Worm (Caenorhabditis elegans): ENCODE measurements around the gene D2045.7.

D2045.7 gene

DNA sequence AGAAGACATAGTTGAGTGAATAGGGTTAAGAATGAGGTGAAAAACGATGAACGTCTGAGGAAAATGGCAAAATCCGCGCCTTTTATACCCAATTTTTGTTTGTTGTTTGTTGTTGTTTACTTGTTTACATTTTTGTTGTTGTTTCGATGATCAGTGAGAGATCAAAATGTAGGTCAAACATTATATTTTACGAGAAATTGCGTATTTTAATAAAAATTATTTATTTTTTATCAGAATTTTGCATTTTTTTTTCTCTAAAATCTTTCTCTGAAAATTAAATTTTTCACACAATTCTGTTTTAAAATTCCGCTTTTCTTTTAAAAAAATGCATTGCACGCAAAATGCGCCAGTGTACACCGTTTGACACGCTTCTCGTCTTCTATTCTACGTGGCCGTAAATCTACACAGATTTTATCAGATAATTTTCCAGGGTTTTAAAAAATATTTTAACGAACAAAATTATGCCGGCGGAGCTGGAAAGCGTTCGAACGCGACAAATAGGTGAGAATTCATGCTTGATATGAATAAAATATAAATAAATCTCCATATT, 27.5 kb downstream of the D2045.7 start, which contains the start of the genes sip-1 and sly-1 (continued):
- TF ChIP-seq lin-54 (GFP tag; optimal IDR thresholded peaks at IDR 0.05) (peak; percentile 72), nhr-179 (tag; optimal IDR thresholded peaks at IDR 0.05) (no peak), D2030.7 (GFP tag; IDR thresholded peaks at IDR 0.05) (peak; percentile 81), lin-35 (GFP tag; optimal IDR thresholded peaks at IDR 0.05) (peak in 1 of 3 experiments; percentile 84), hmg-1.2 (GFP tag; IDR thresholded peaks at IDR 0.05) (no peak), dpff-1 (tag; optimal IDR thresholded peaks at IDR 0.05) (no peak), hlh-12 (tag; optimal IDR thresholded peaks at IDR 0.05) (no peak), F37B4.10 (GFP tag; IDR thresholded peaks at IDR 0.05) (no peak), F49E8.2 (tag; optimal IDR thresholded peaks at IDR 0.05; ENCODE audit: insufficient read depth) (no peak), tlf-1 (GFP tag; optimal IDR thresholded peaks at IDR 0.05) (peak; percentile 12), die-1 (tag; optimal IDR thresholded peaks at IDR 0.05) (no peak), madf-8 (GFP tag; conservative IDR thresholded peaks at IDR 0.05) (peak; percentile 54; the same call in 1 of the 2 replicates), attf-3 (GFP tag; conservative IDR thresholded peaks at IDR 0.05) (no peak), sea-2 (GFP tag; IDR thresholded peaks at IDR 0.05) (no peak), nhr-80 (tag; optimal IDR thresholded peaks at IDR 0.05) (peak; percentile 19), snpc-1.1 (tag; optimal IDR thresholded peaks at IDR 0.05; ENCODE audit: insufficient read depth) (peak; percentile 25), hsf-1 (GFP tag; IDR thresholded peaks at IDR 0.05) (peak; percentile 74; the same call in 1 of the 2 replicates), lin-40 (tag; optimal IDR thresholded peaks at IDR 0.05) (peak; percentile 82), ceh-100 (GFP tag; IDR thresholded peaks at IDR 0.05) (0 out of 2 replicates have a peak, but pooled peaks have one; percentile 16), Y53G8AR.9 (GFP tag; conservative IDR thresholded peaks at IDR 0.05) (no peak), ceh-91 (GFP tag; IDR thresholded peaks at IDR 0.05) (peak; percentile 87), madf-3 (GFP tag; IDR thresholded peaks at IDR 0.05) (no peak), let-607 (tag; optimal IDR thresholded peaks at IDR 0.05) (peak; percentile 32 to 84)

DNA sequence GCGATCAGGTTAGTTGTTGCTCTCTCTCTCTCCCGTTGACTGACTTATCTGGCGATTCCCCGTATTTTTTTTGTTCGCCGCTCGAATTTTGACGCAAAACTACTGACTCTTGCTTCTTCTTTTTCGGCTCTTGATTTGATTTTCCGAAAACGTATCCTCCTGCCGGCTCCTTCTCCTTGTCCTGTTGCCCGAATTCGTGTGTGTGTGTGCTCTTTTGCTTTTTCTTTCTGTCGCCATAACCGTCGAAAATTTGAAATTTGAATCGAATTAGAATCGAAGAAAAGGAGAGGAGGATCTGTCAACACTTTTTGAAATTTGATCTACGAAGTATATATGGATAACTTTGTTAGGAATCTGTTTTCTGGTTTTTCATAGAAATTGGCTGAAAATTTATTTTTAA, 33.3 kb downstream of the D2045.7 start:
- TF ChIP-seq dpl-1 (GFP tag; optimal IDR thresholded peaks at IDR 0.05) (no peak), hsf-1 (GFP tag; IDR thresholded peaks at IDR 0.05) (no peak), snpc-1.1 (tag; optimal IDR thresholded peaks at IDR 0.05; ENCODE audit: insufficient read depth) (no peak), attf-6 (GFP tag; IDR thresholded peaks at IDR 0.05) (no peak), mxl-1 (tag; optimal IDR thresholded peaks at IDR 0.05) (no peak), F39B2.1 (GFP tag; IDR thresholded peaks at IDR 0.05) (no peak), ztf-28 (GFP tag; IDR thresholded peaks at IDR 0.05) (no peak), rpc-1 (optimal IDR thresholded peaks at IDR 0.05) (no peak), rpc-1 (tag; optimal IDR thresholded peaks at IDR 0.05) (no peak), pbrm-1 (GFP tag; IDR thresholded peaks at IDR 0.05) (no peak)

DNA sequence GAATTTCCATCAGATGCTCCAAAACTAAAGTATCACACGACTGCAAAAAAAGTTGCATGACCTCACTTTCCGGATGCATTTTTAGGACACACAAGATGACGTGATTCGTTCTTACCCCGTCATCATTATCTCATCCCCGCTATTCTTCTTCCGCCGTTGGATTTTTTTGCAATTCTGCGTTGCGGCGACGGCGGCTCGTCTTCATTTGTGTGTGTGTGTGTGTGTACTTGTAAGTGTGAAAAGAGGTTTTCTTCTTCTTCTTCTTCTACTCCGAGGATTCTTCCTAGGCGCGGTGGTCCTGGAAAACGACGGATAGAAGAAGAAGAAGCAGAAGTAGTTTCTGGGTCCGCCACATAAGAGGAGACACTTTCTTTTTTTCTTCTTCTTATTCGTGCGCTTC, 36.5 kb downstream of the D2045.7 start:
- TF ChIP-seq B0035.1 (tag; optimal IDR thresholded peaks at IDR 0.05): no peak

DNA sequence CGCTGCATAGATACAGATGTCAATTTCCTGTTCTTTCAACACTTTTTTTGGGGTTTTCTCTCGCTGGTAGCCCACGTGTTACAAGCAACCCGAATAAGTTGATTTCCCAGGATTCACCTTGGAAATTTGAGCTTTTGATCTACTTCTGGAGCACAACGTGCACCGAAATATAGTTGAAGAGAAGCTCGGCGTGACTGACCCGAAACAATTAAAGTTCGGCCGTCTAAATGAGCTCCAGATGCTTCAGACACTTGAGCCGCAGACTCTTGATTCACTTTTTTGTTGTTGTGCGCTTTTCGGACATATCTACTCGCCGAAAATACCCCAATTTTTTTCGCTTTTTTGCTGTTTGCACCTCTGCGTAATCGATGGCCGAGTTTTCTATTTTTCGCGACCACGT, 39.6 kb downstream of the D2045.7 start:
- no peak for TF ChIP-seq ets-4 (GFP tag; optimal IDR thresholded peaks at IDR 0.05)
- 0 out of 2 replicates have a peak, but pooled peaks have one; percentile 51 for TF ChIP-seq nfyb-1 (GFP tag; IDR thresholded peaks at IDR 0.05)

Data from whole organism, young adult.